Fruit fly (Drosophila melanogaster): ENCODE results near the gene tHMG1.

dm6 chr3R:22449871-22450424 lies 41.7 kb upstream of the tHMG1 start:
- no peak for TF ChIP-seq CG3032 (tag; optimal IDR thresholded peaks at IDR 0.05)
- TF ChIP-seq Eip93F (GFP tag; optimal IDR thresholded peaks at IDR 0.05), result no peak
- no peak for TF ChIP-seq CG8632 (GFP tag; optimal IDR thresholded peaks at IDR 0.05)
- TF ChIP-seq acj6 (GFP tag; optimal IDR thresholded peaks at IDR 0.05), result no peak
- no peak for TF ChIP-seq Gug (GFP tag; IDR thresholded peaks at IDR 0.05)
- no peak for TF ChIP-seq net (GFP tag; optimal IDR thresholded peaks at IDR 0.05)
